Fruit fly (Drosophila melanogaster): ENCODE results near the gene CG42583.

DNA sequence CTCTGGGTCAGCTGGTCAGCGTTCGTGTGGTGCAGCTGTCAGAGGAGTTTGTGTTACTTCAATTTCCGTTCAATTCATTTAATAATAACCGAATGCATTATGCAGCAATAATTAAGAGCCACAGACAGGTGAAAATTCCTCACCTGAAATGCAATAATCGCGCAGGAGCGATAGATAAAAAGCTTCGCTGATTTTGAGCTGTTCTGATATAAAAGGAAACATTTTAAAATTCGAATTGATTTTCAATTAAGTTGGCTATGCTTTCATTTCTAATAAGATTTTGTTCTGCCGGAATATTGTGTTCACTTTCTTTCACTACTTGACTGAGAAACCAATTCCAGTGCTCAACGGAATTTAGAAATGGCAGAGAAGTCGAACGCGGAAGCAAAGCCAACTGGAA is at the start of gene CG42583:
- TF ChIP-seq GATAd (GFP tag; optimal IDR thresholded peaks at IDR 0.05) = no peak
- TF ChIP-seq OdsH (GFP tag; optimal IDR thresholded peaks at IDR 0.05) = no peak
- TF ChIP-seq Myc (optimal IDR thresholded peaks at IDR 0.05) = no peak

Measured in whole organism, wandering third instar larva.